Fruit fly (Drosophila melanogaster) whole organism, embryonic: ENCODE results near the gene CG14659.

ENCODE experiments used
- ATbp ChIP-seq: fragments of 200-800 bp; sonication (Bioruptor generic); optimal IDR thresholded peaks from 2 replicates; lab custom pipeline; 2017; ENCODE audit warnings: missing biosample characterization, mild to moderate bottlenecking, missing genetic modification characterization, missing genetic modification reagents
- Atf6 ChIP-seq: fragments of 200-800 bp; sonication (Bioruptor generic); IDR thresholded peaks from 2 replicates; pipeline ENCODE4 v1.3.6; 2022; ENCODE audit warnings: missing biosample characterization, missing genetic modification characterization
- Awh ChIP-seq: fragments of 200-800 bp; sonication (Bioruptor generic); IDR thresholded peaks from 2 replicates; pipeline ENCODE4, ENCODE4 v1.3.6; 2022; ENCODE audit warnings: missing biosample characterization, missing genetic modification characterization
- CG12155 ChIP-seq: fragments of 200-800 bp; sonication (Bioruptor generic); optimal IDR thresholded peaks from 3 replicates; lab custom pipeline; 2016; ENCODE audit warnings: missing biosample characterization, missing genetic modification characterization
- CG12299 ChIP-seq: fragments of 200-800 bp; sonication (Bioruptor generic); optimal IDR thresholded peaks from 2 replicates; lab custom pipeline; 2018; ENCODE audit warnings: missing biosample characterization, mild to moderate bottlenecking, missing genetic modification characterization
- CG14860 ChIP-seq: fragments of 200-800 bp; sonication (Bioruptor generic); IDR thresholded peaks from 3 replicates; pipeline ENCODE4 v1.3.6; 2022; ENCODE audit warnings: missing biosample characterization, missing genetic modification characterization; ENCODE audit not compliant: partially characterized antibody
- CG30403 ChIP-seq: fragments of 200-800 bp; sonication (Bioruptor generic); optimal IDR thresholded peaks from 3 replicates; lab custom pipeline; 2016; ENCODE audit warnings: missing biosample characterization, missing genetic modification characterization
- CG6791 ChIP-seq: fragments of 200-800 bp; sonication (Bioruptor generic); IDR thresholded peaks from 3 replicates; pipeline ENCODE4 v1.3.6; 2022; ENCODE audit warnings: missing biosample characterization, missing genetic modification characterization; ENCODE audit not compliant: partially characterized antibody
- CG7271 ChIP-seq: fragments of 200-800 bp; sonication (Bioruptor generic); optimal IDR thresholded peaks from 2 replicates; lab custom pipeline; 2018; ENCODE audit warnings: missing biosample characterization, mild to moderate bottlenecking, missing genetic modification characterization, moderate library complexity
- CG7357 ChIP-seq: fragments of 200-800 bp; sonication (Bioruptor generic); IDR thresholded peaks from 3 replicates; pipeline ENCODE4 v1.3.6; 2022; ENCODE audit warnings: missing biosample characterization, missing genetic modification characterization
- CG7928 ChIP-seq: fragments of 200-800 bp; sonication (Bioruptor generic); optimal IDR thresholded peaks from 2 replicates; lab custom pipeline; 2017; ENCODE audit warnings: missing biosample characterization, mild to moderate bottlenecking, missing genetic modification characterization
- Deaf1 ChIP-seq: fragments of 200-800 bp; optimal IDR thresholded peaks from 3 replicates; lab custom pipeline; 2019; ENCODE audit warnings: missing biosample characterization, mild to moderate bottlenecking, missing genetic modification characterization, moderate library complexity
- Dref ChIP-seq: fragments of 200-800 bp; sonication (Bioruptor generic); IDR thresholded peaks from 2 replicates; pipeline ENCODE4 v1.3.6; 2022; ENCODE audit warnings: missing biosample characterization, missing genetic modification characterization
- Fer2 ChIP-seq: fragments of 200-800 bp; sonication (Bioruptor generic); optimal IDR thresholded peaks from 2 replicates; lab custom pipeline; 2018; ENCODE audit warnings: missing biosample characterization, mild to moderate bottlenecking, missing genetic modification characterization, moderate library complexity
- HLH4C ChIP-seq: fragments of 200-800 bp; sonication (Bioruptor generic); IDR thresholded peaks from 3 replicates; pipeline ENCODE4 v1.3.6; 2022; ENCODE audit warnings: missing biosample characterization, missing genetic modification characterization; ENCODE audit not compliant: partially characterized antibody
- Hey ChIP-seq: fragments of 200-800 bp; sonication (Bioruptor generic); optimal IDR thresholded peaks from 3 replicates; lab custom pipeline; 2018; ENCODE audit warnings: missing biosample characterization, mild to moderate bottlenecking, missing genetic modification characterization
- Hr51 ChIP-seq, 2 experiments: fragments of 200-800 bp; sonication (Bioruptor generic); optimal IDR thresholded peaks; 2 replicates in 1 of 2; 3 replicates in 1 of 2; lab custom pipeline; 2016 to 2018; ENCODE audit warnings: missing biosample characterization in 2 of 2, missing genetic modification characterization in 2 of 2, mild to moderate bottlenecking in 1 of 2, moderate library complexity in 1 of 2
- Kr ChIP-seq: fragments of 200-800 bp; sonication (Bioruptor generic); optimal IDR thresholded peaks from 2 replicates; lab custom pipeline; 2017; ENCODE audit warnings: missing biosample characterization, mild to moderate bottlenecking, missing genetic modification characterization
- MBD-R2 ChIP-seq: fragments of 200-800 bp; sonication (Bioruptor generic); IDR thresholded peaks from 2 replicates; pipeline ENCODE4 v1.3.6; 2022; ENCODE audit warnings: missing biosample characterization, missing genetic modification characterization
- Nf-YA ChIP-seq: fragments of 200-800 bp; sonication (Bioruptor generic); IDR thresholded peaks from 2 replicates; pipeline ENCODE4 v1.3.6; 2022; ENCODE audit warnings: missing biosample characterization, missing genetic modification characterization
- Nf-YC ChIP-seq: fragments of 200-800 bp; optimal IDR thresholded peaks from 3 replicates; lab custom pipeline; 2019; ENCODE audit warnings: missing biosample characterization, mild to moderate bottlenecking, missing genetic modification characterization, moderate library complexity
- Poxn ChIP-seq: fragments of 200-800 bp; sonication (Bioruptor generic); IDR thresholded peaks from 2 replicates; pipeline ENCODE4 v1.3.6; 2022; ENCODE audit warnings: missing biosample characterization, missing genetic modification characterization
- Sox100B ChIP-seq: fragments of 200-800 bp; sonication (Bioruptor generic); optimal IDR thresholded peaks from 3 replicates; lab custom pipeline; 2018; ENCODE audit warnings: missing biosample characterization, mild to moderate bottlenecking, missing genetic modification characterization
- Ssrp ChIP-seq: fragments of 200-800 bp; sonication (Bioruptor generic); optimal IDR thresholded peaks from 2 replicates; lab custom pipeline; 2018; ENCODE audit warnings: missing biosample characterization, mild to moderate bottlenecking, missing genetic modification characterization, moderate library complexity
- Stat92E ChIP-seq, 3 experiments: fragments of >200 bp in 2 of 3; fragments of 200-800 bp in 1 of 3; sonication (Bioruptor generic) in 1 of 3; optimal IDR thresholded peaks; 2 replicates each; lab custom pipeline; 2017 to 2019; ENCODE audit warnings: missing biosample characterization in 3 of 3, missing genetic modification characterization in 3 of 3, mild to moderate bottlenecking in 1 of 3, moderate library complexity in 1 of 3
- Tbp ChIP-seq: fragments of >200 bp; optimal IDR thresholded peaks from 2 replicates; lab custom pipeline; 2018; ENCODE audit warnings: missing biosample characterization, missing genetic modification characterization
- Xbp1 ChIP-seq: fragments of 200-800 bp; sonication (Bioruptor generic); optimal IDR thresholded peaks from 3 replicates; lab custom pipeline; 2016; ENCODE audit warnings: missing biosample characterization, mild to moderate bottlenecking, missing genetic modification characterization
- Xrp1 ChIP-seq: fragments of 200-800 bp; sonication (Bioruptor generic); IDR thresholded peaks from 2 replicates; pipeline ENCODE4 v1.3.6; 2022; ENCODE audit warnings: missing biosample characterization, missing genetic modification characterization
- amos ChIP-seq: fragments of 200-800 bp; sonication (Bioruptor generic); IDR thresholded peaks from 2 replicates; pipeline ENCODE4 v1.3.6; 2022; ENCODE audit warnings: missing biosample characterization, missing genetic modification characterization; ENCODE audit not compliant: partially characterized antibody
- bsh ChIP-seq, 2 experiments: fragments of 200-800 bp; sonication (Bioruptor generic); optimal IDR thresholded peaks; 2 replicates each; lab custom pipeline; 2017 to 2018; ENCODE audit warnings: mild to moderate bottlenecking in 2 of 2, missing biosample characterization in 2 of 2, missing genetic modification characterization in 2 of 2, moderate library complexity in 1 of 2
- emc ChIP-seq: fragments of 200-800 bp; sonication (Bioruptor generic); optimal IDR thresholded peaks from 2 replicates; lab custom pipeline; 2016; ENCODE audit warnings: missing biosample characterization, missing genetic modification characterization
- exex ChIP-seq: fragments of 200-800 bp; sonication (Bioruptor generic); optimal IDR thresholded peaks from 4 replicates; lab custom pipeline; 2018; ENCODE audit warnings: missing biosample characterization, mild to moderate bottlenecking, missing genetic modification characterization, moderate library complexity
- ftz-f1 ChIP-seq: fragments of 200-800 bp; sonication (Bioruptor generic); optimal IDR thresholded peaks from 2 replicates; lab custom pipeline; 2016; ENCODE audit warnings: missing biosample characterization, missing genetic modification characterization
- fu2 ChIP-seq: fragments of 200-800 bp; sonication (Bioruptor generic); optimal IDR thresholded peaks from 2 replicates; lab custom pipeline; 2016; ENCODE audit warnings: missing biosample characterization, missing genetic modification characterization
- gt ChIP-seq: fragments of 200-800 bp; sonication (Bioruptor generic); IDR thresholded peaks from 2 replicates; pipeline ENCODE4 v1.3.6; 2022; ENCODE audit warnings: missing biosample characterization, missing genetic modification characterization
- kni ChIP-seq: fragments of 200-800 bp; sonication (Bioruptor generic); optimal IDR thresholded peaks from 3 replicates; lab custom pipeline; 2017; ENCODE audit warnings: mild to moderate bottlenecking, missing biosample characterization, missing genetic modification reagents, missing genetic modification characterization
- nau ChIP-seq: fragments of 200-800 bp; sonication (Bioruptor generic); optimal IDR thresholded peaks from 3 replicates; lab custom pipeline; 2017; ENCODE audit warnings: missing biosample characterization, mild to moderate bottlenecking, missing genetic modification characterization, missing genetic modification reagents
- prd ChIP-seq, 3 experiments: fragments of >200 bp in 2 of 3; fragments of 200-800 bp in 1 of 3; sonication (Bioruptor generic) in 1 of 3; optimal IDR thresholded peaks in 2 of 3; IDR thresholded peaks in 1 of 3; 2 replicates in 2 of 3; 3 replicates in 1 of 3; pipeline versions ENCODE4 v1.3.6 to Lab custom; 2017 to 2022; ENCODE audit warnings: missing biosample characterization in 1 of 3, missing genetic modification characterization in 1 of 3
- pum ChIP-seq: fragments of 200-800 bp; sonication (Bioruptor generic); optimal IDR thresholded peaks from 2 replicates; lab custom pipeline; 2016; ENCODE audit warnings: missing biosample characterization, missing genetic modification characterization
- pzg ChIP-seq: fragments of 200-800 bp; sonication (Bioruptor generic); optimal IDR thresholded peaks from 3 replicates; lab custom pipeline; 2018; ENCODE audit warnings: missing biosample characterization, mild to moderate bottlenecking, missing genetic modification characterization, moderate library complexity
- salm ChIP-seq: fragments of 200-800 bp; sonication (Bioruptor generic); optimal IDR thresholded peaks from 2 replicates; lab custom pipeline; 2018; ENCODE audit warnings: missing biosample characterization, mild to moderate bottlenecking, missing genetic modification characterization
- sqz ChIP-seq: fragments of 200-800 bp; sonication (Bioruptor generic); optimal IDR thresholded peaks from 3 replicates; lab custom pipeline; 2018; ENCODE audit warnings: missing biosample characterization, mild to moderate bottlenecking, missing genetic modification characterization
- ssp ChIP-seq: fragments of 200-800 bp; sonication (Bioruptor generic); IDR thresholded peaks from 2 replicates; pipeline ENCODE4 v1.3.6; 2022; ENCODE audit warnings: missing biosample characterization, missing genetic modification characterization
- tgo ChIP-seq: fragments of 200-800 bp; sonication (Bioruptor generic); IDR thresholded peaks from 3 replicates; pipeline ENCODE4 v1.3.6; 2022; ENCODE audit warnings: missing biosample characterization, missing genetic modification characterization
- toy ChIP-seq: fragments of 200-800 bp; sonication (Bioruptor generic); IDR thresholded peaks from 2 replicates; pipeline ENCODE4 v1.3.6; 2022; ENCODE audit warnings: missing biosample characterization, missing genetic modification characterization
- trh ChIP-seq: fragments of 200-800 bp; sonication (Bioruptor generic); optimal IDR thresholded peaks from 2 replicates; lab custom pipeline; 2016; ENCODE audit warnings: missing biosample characterization, missing genetic modification characterization
- wdn ChIP-seq: fragments of 200-800 bp; sonication (Bioruptor generic); IDR thresholded peaks from 2 replicates; pipeline ENCODE4 v1.3.6; 2022; ENCODE audit warnings: missing biosample characterization, missing genetic modification characterization

Gene CG14659

DNA sequence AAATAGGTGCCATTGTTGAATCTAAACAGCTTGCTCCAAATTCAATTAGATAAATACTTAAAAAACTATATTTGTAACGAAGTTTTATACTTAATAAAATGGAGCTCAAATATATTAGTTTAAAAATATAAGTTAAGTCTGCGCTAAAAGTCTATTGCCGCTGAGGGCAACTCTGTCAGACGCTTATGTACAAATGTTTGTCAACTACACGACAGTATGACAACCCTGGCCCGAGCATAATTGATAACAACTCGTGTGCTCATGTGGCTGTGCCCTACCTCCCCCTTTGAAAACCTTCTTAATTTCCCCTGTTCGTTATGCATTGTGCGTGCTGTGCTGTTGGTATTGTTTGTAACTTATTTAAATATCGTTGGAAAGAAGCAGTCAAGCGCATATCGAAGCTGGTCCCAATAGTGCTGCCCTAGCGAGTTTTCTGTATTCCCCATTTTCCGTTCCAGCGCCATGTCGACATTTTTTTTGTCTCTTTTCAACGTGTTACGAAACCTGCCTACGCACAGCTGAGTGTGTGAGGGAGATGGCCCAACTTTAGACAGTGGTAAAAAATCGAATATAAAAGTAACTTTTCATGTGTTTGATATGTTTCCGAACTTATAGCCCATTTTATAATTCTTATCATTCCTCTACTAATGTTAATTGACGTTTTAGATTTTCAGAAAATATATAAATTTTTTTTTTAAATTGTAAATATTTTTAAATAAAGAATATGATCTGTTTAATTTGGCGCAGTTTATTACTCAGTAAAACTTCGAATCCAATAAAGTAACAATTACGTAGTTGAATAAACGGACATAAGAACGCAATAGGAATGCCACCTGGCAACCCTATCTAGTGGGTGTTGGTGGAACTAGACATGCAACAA is 26.0 kb downstream of the CG14659 start (continued):
- TF ChIP-seq CG6791 (GFP tag; lab: Robert Waterston, UW) (peak; percentile 72; the same call in 2 of the 3 replicates), emc (GFP tag; lab: Kevin White, UChicago) (no peak), Poxn (no peak), fu2 (GFP tag; lab: Kevin White, UChicago) (no peak), nau (GFP tag; lab: Kevin White, UChicago) (no peak), Xbp1 (GFP tag; lab: Kevin White, UChicago) (peak; percentile 27), prd (optimal IDR thresholded peaks at IDR 0.05; lab: Kevin White, UChicago) (no peak), prd (GFP tag; IDR thresholded peaks at IDR 0.05; lab: Robert Waterston, UW) (peak; percentile 55), ftz-f1 (no peak), amos (no peak), Atf6 (peak; percentile 35; the same call in 1 of the 2 replicates), toy (GFP tag; lab: Robert Waterston, UW) (no peak), exex (peak; percentile 3), CG7357 (GFP tag; lab: Robert Waterston, UW) (peak; percentile 53; the same call in 1 of the 3 replicates), MBD-R2 (GFP tag; lab: Robert Waterston, UW) (no peak), pzg (no peak), kni (GFP tag; lab: Kevin White, UChicago) (peak; percentile 85), sqz (GFP tag; lab: Kevin White, UChicago) (peak; percentile 79), Deaf1 (peak; percentile 39), Fer2 (peak; percentile 46), Xrp1 (GFP tag; lab: Robert Waterston, UW) (peak; percentile 75; the same call in 1 of the 2 replicates), ATbp (GFP tag; lab: Kevin White, UChicago) (peak; percentile 50), CG7271 (tag; lab: Kevin White, UChicago) (peak; percentile 4), CG12155 (GFP tag; lab: Kevin White, UChicago) (peak; percentile 20), Hey (no peak), HLH4C (GFP tag; lab: Robert Waterston, UW) (no peak), Nf-YC (tag; lab: Kevin White, UChicago) (peak; percentile 57), trh (no peak), gt (GFP tag; lab: Robert Waterston, UW) (no peak), Stat92E (GFP tag; optimal IDR thresholded peaks at IDR 0.05; lab: Kevin White, UChicago) (no peak), CG30403 (GFP tag; lab: Kevin White, UChicago) (peak; percentile 26), Awh (GFP tag; lab: Robert Waterston, UW) (0 out of 2 replicates have a peak, but pooled peaks have one; percentile 41), Ssrp (tag; lab: Kevin White, UChicago) (peak; percentile 82), CG12299 (tag; lab: Kevin White, UChicago) (peak; percentile 35), Tbp (GFP tag; lab: Kevin White, UChicago) (no peak), tgo (peak; percentile 54; the same call in 2 of the 3 replicates), Hr51 (GFP tag; optimal IDR thresholded peaks at IDR 0.05; lab: Kevin White, UChicago) (peak; percentile 1 to 88), CG7928 (no peak), bsh (GFP tag; optimal IDR thresholded peaks at IDR 0.05; lab: Kevin White, UChicago) (peak in 1 of 2 experiments; percentile 80), Dref (GFP tag; lab: Robert Waterston, UW) (no peak), ssp (GFP tag; lab: Robert Waterston, UW) (no peak), CG14860 (GFP tag; lab: Robert Waterston, UW) (no peak), Kr (GFP tag; lab: Kevin White, UChicago) (no peak), salm (peak; percentile 26), wdn (GFP tag; lab: Robert Waterston, UW) (no peak), Sox100B (peak; percentile 77), pum (GFP tag; lab: Kevin White, UChicago) (peak; percentile 14), Nf-YA (peak; percentile 45; the same call in 1 of the 2 replicates)
